Fruit fly (Drosophila melanogaster): ENCODE data around the gene hemo.

DNA sequence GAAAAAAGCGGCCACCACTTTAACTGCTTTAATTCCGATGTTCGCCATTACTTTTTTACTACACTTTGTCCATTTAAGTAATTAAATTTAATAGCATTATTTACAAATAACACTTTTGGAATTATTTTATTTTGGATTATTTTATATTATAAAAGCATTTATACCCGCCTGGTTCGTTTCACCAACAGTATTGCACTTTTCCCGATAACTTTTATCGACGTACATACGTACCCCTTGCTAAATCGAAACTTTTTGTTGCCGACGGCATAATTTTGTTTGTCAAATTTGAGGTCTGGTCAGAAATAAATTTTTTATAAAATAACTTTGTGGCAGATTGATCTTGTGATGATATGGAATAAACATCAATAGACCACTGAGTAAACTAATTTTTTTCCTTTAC is 5.4 kb downstream of the hemo start, which contains the start of gene CG7691:
- TF ChIP-seq Myc (optimal IDR thresholded peaks at IDR 0.05) (no peak), h (optimal IDR thresholded peaks at IDR 0.05) (no peak), ttk (optimal IDR thresholded peaks at IDR 0.05) (no peak), psq (optimal IDR thresholded peaks at IDR 0.05) (no peak)

All from Kc167 (cell line).